Worm (Caenorhabditis elegans): ENCODE data around the gene sec-31.

The sec-31 gene

DNA sequence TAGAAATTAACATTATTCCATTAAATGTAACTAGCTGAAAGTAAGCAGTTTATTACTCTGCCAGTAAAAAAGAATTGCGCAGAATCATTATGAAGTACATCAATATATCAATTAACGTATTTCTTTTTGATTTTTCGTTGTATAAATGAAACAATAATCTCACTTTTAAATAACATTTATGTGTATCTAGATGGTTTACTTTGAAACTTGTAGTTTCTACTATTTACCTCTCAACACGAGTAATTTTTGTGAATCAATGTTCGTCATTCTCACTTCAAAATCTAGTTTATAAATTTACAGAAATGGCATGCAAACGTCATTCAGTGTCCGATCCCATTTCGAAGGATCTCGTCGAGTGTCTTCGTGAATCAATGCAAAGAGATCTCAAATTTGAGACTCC, 54.5 kb downstream of the sec-31 start, which contains the start of gene gspd-1:
Gene gspd-1, plus strand, starts transcription at position 301 of the 400 bp plus-strand sequence.
- TF ChIP-seq ama-1 (optimal IDR thresholded peaks at IDR 0.05) (no peak), T26A8.4 (GFP tag; IDR thresholded peaks at IDR 0.05) (no peak), nhr-11 (tag; optimal IDR thresholded peaks at IDR 0.05) (no peak), duxl-1 (tag; optimal IDR thresholded peaks at IDR 0.05; ENCODE audit: poor library complexity) (no peak), daf-19 (GFP tag; conservative IDR thresholded peaks at IDR 0.05) (no peak), hlh-30 (tag; optimal IDR thresholded peaks at IDR 0.05; ENCODE audit: insufficient read depth) (no peak), lin-38 (GFP tag; IDR thresholded peaks at IDR 0.05) (no peak), nhr-42 (GFP tag; IDR thresholded peaks at IDR 0.05) (no peak), daf-12 (tag; optimal IDR thresholded peaks at IDR 0.05) (no peak), nhr-77 (tag; optimal IDR thresholded peaks at IDR 0.05) (no peak), daf-8 (GFP tag; IDR thresholded peaks at IDR 0.05) (no peak), spr-1 (tag; optimal IDR thresholded peaks at IDR 0.05) (no peak), unc-130 (GFP tag; optimal IDR thresholded peaks at IDR 0.05) (no peak), T20F7.1 (GFP tag; optimal IDR thresholded peaks at IDR 0.05) (no peak), Y75B8A.6 (GFP tag; IDR thresholded peaks at IDR 0.05) (no peak), madf-9 (GFP tag; conservative IDR thresholded peaks at IDR 0.05) (no peak), ZK546.5 (tag; optimal IDR thresholded peaks at IDR 0.05) (no peak)

DNA sequence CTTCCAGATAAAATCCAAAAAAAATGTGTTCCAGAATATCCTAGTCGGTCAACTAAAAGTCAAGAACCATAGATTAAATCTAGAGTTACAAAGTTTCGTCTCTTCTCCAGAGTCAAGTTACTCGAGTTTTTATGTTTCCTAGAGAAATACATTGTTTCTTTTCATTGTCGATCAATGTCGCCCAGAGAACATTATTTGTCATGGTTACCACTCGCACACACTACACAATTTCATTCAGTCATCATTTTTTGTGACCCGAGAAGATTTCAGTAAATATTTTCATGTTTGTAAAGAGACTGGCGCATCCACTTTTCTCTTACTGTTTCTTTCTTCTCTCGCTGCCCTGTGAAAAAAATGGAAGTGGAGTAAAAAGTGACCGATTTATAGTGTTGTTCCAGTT, 55.0 kb downstream of the sec-31 start:
- TF ChIP-seq mdl-1 (tag; optimal IDR thresholded peaks at IDR 0.05) (no peak), vab-7 (GFP tag; IDR thresholded peaks at IDR 0.05) (no peak), unc-62 (GFP tag; optimal IDR thresholded peaks at IDR 0.05 in 1 of 2) (peak in 1 of 2 experiments; percentile 85), unc-62 (tag; optimal IDR thresholded peaks at IDR 0.05) (no peak), nhr-6 (tag; optimal IDR thresholded peaks at IDR 0.05) (no peak), daf-19 (GFP tag; conservative IDR thresholded peaks at IDR 0.05) (no peak), spr-1 (tag; optimal IDR thresholded peaks at IDR 0.05) (no peak), Y48G9A.11 (GFP tag; IDR thresholded peaks at IDR 0.05) (no peak)

DNA sequence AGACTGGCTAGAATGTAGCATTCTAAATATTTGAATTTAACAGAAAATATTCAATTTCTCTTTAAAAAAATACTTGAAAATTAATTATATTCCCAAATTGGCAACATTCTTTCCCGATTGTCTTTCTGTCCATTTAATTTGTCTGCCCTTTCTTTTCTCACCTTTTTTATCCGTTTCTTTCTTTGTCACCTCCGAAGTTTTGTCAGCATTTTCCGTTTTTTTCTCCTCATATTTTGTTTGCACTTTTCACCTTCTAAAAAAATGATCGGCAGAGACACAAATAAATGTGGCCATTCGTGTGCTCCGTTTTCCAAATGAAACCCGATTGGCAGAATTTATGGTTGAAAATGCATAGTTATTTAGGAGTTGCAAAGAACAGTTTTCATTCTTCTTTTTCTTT, 55.5 kb downstream of the sec-31 start:
- TF ChIP-seq hif-1 (tag; optimal IDR thresholded peaks at IDR 0.05) = no peak
- TF ChIP-seq nhr-77 (tag; optimal IDR thresholded peaks at IDR 0.05) = no peak
- no peak for TF ChIP-seq lim-7 (GFP tag; IDR thresholded peaks at IDR 0.05)
- no peak for TF ChIP-seq T26A8.4 (GFP tag; IDR thresholded peaks at IDR 0.05)
- TF ChIP-seq mes-2 (tag; optimal IDR thresholded peaks at IDR 0.05; ENCODE audit: poor library complexity, severe bottlenecking) = no peak
- TF ChIP-seq madf-5 (GFP tag; IDR thresholded peaks at IDR 0.05) = no peak
- TF ChIP-seq Y105C5A.15 (GFP tag; IDR thresholded peaks at IDR 0.05) = no peak
- no peak for TF ChIP-seq lsy-2 (tag; optimal IDR thresholded peaks at IDR 0.05)
- no peak for TF ChIP-seq dmd-9 (GFP tag; IDR thresholded peaks at IDR 0.05)
- no peak for TF ChIP-seq nhr-42 (GFP tag; IDR thresholded peaks at IDR 0.05)
- no peak for TF ChIP-seq ama-1 (optimal IDR thresholded peaks at IDR 0.05)
- no peak for TF ChIP-seq nhr-25 (tag; optimal IDR thresholded peaks at IDR 0.05; ENCODE audit: borderline replicate concordance, insufficient read depth)
- TF ChIP-seq set-16 (GFP tag; IDR thresholded peaks at IDR 0.05) = no peak
- TF ChIP-seq unc-130 (GFP tag; optimal IDR thresholded peaks at IDR 0.05) = no peak
- no peak for TF ChIP-seq mxl-2 (GFP tag; conservative IDR thresholded peaks at IDR 0.05)
- no peak for TF ChIP-seq D1046.2 (GFP tag; IDR thresholded peaks at IDR 0.05)
- TF ChIP-seq gei-8 (GFP tag; optimal IDR thresholded peaks at IDR 0.05) = no peak

DNA sequence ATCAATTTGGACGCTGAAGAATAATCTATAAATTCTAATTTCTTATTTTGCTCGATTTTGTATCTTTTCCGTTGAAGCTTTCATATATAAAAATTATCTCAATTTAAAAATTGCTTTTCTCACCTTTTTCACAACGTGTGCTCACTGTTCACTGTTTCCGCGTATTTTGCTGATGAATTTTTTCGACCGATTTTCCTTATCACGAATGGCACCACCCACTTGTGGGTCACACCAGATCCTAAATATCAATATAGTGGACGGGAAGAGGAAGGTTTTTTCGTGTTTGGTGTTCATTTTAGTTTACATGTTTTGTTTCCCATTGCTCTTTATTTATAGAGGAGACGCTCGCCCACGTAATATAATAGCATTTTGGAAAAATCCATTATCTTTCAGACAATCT, 55.9 kb downstream of the sec-31 start:
- TF ChIP-seq zfp-2 (tag; optimal IDR thresholded peaks at IDR 0.05) = no peak
- no peak for TF ChIP-seq nhr-10 (tag; optimal IDR thresholded peaks at IDR 0.05)
- TF ChIP-seq nhr-11 (tag; optimal IDR thresholded peaks at IDR 0.05) = no peak
- no peak for TF ChIP-seq nhr-42 (GFP tag; IDR thresholded peaks at IDR 0.05)
- no peak for TF ChIP-seq mxl-3 (GFP tag; optimal IDR thresholded peaks at IDR 0.05)
- TF ChIP-seq set-16 (GFP tag; IDR thresholded peaks at IDR 0.05) = no peak
- no peak for TF ChIP-seq unc-62 (GFP tag; optimal IDR thresholded peaks at IDR 0.05 in 1 of 2)
- no peak for TF ChIP-seq unc-62 (tag; optimal IDR thresholded peaks at IDR 0.05)
- TF ChIP-seq lin-1 (GFP tag; IDR thresholded peaks at IDR 0.05) = no peak
- no peak for TF ChIP-seq mdl-1 (tag; optimal IDR thresholded peaks at IDR 0.05)
- no peak for TF ChIP-seq fkh-10 (GFP tag; optimal IDR thresholded peaks at IDR 0.05)
